Fruit fly (Drosophila melanogaster): ENCODE data around the gene Psa.

The Psa gene

dm6 chr3L:1547117-1547507 lies 44.5 kb downstream of the Psa start:
- TF ChIP-seq CG17806 (tag; optimal IDR thresholded peaks at IDR 0.05) (no peak), CG10348 (GFP tag; IDR thresholded peaks at IDR 0.05) (no peak), Ets98B (GFP tag; IDR thresholded peaks at IDR 0.05) (no peak), EcR (GFP tag; optimal IDR thresholded peaks at IDR 0.05) (no peak), Pif1A (GFP tag; optimal IDR thresholded peaks at IDR 0.05) (no peak), CG13204 (GFP tag; optimal IDR thresholded peaks at IDR 0.05) (no peak), fd96Ca (GFP tag; IDR thresholded peaks at IDR 0.05) (no peak), Pif1B (GFP tag; optimal IDR thresholded peaks at IDR 0.05) (no peak), Snoo (tag; optimal IDR thresholded peaks at IDR 0.05) (no peak)

dm6 chr3L:1548345-1548970 lies 45.8 kb downstream of the Psa start:
- TF ChIP-seq fd96Ca (GFP tag; IDR thresholded peaks at IDR 0.05) (no peak), CG34367 (tag; optimal IDR thresholded peaks at IDR 0.05) (peak; percentile 7), CG17806 (tag; optimal IDR thresholded peaks at IDR 0.05) (no peak), CG8301 (tag; optimal IDR thresholded peaks at IDR 0.05) (no peak), CG9948 (tag; optimal IDR thresholded peaks at IDR 0.05) (peak; percentile 5), CG14655 (GFP tag; optimal IDR thresholded peaks at IDR 0.05) (no peak), CG8159 (tag; optimal IDR thresholded peaks at IDR 0.05) (peak; percentile 18), gl (tag; optimal IDR thresholded peaks at IDR 0.05) (no peak), CG12605 (GFP tag; IDR thresholded peaks at IDR 0.05) (no peak), Ets98B (GFP tag; IDR thresholded peaks at IDR 0.05) (no peak), CG10348 (GFP tag; IDR thresholded peaks at IDR 0.05) (no peak), Pif1B (GFP tag; optimal IDR thresholded peaks at IDR 0.05) (no peak), CG4496 (GFP tag; IDR thresholded peaks at IDR 0.05) (no peak), CG15710 (tag; optimal IDR thresholded peaks at IDR 0.05) (peak; percentile 41), rn (GFP tag; IDR thresholded peaks at IDR 0.05) (no peak), Snoo (tag; optimal IDR thresholded peaks at IDR 0.05) (peak; percentile 54), EcR (GFP tag; optimal IDR thresholded peaks at IDR 0.05) (no peak)

- TF ChIP-seq Pif1A (GFP tag; optimal IDR thresholded peaks at IDR 0.05) (no peak), CG13204 (GFP tag; optimal IDR thresholded peaks at IDR 0.05) (no peak), CG10348 (GFP tag; IDR thresholded peaks at IDR 0.05) (no peak), Pif1B (GFP tag; optimal IDR thresholded peaks at IDR 0.05) (no peak), fd96Ca (GFP tag; IDR thresholded peaks at IDR 0.05) (no peak), CG8301 (tag; optimal IDR thresholded peaks at IDR 0.05) (no peak), D1 (tag; optimal IDR thresholded peaks at IDR 0.05) (no peak), CG32121 (GFP tag; IDR thresholded peaks at IDR 0.05) (no peak), CG4496 (GFP tag; IDR thresholded peaks at IDR 0.05) (no peak), CG9948 (tag; optimal IDR thresholded peaks at IDR 0.05) (no peak), Snoo (tag; optimal IDR thresholded peaks at IDR 0.05) (no peak), Ets98B (GFP tag; IDR thresholded peaks at IDR 0.05) (no peak), rn (GFP tag; IDR thresholded peaks at IDR 0.05) (no peak), CG15710 (tag; optimal IDR thresholded peaks at IDR 0.05) (no peak), CG8159 (tag; optimal IDR thresholded peaks at IDR 0.05) (no peak), CG17806 (tag; optimal IDR thresholded peaks at IDR 0.05) (no peak), CG12605 (GFP tag; IDR thresholded peaks at IDR 0.05) (no peak)
Measured at dm6 chr3L:1549148-1549547, 46.5 kb downstream of the Psa start.

dm6 chr3L:1549634-1550071 lies 47.0 kb downstream of the Psa start:
- TF ChIP-seq CG9948 (tag; optimal IDR thresholded peaks at IDR 0.05) (no peak), CG4496 (GFP tag; IDR thresholded peaks at IDR 0.05) (0 out of 3 replicates have a peak, but pooled peaks have one; percentile 19)

dm6 chr3L:1550914-1551313 lies 48.3 kb downstream of the Psa start:
- TF ChIP-seq rn (GFP tag; IDR thresholded peaks at IDR 0.05) = no peak
- TF ChIP-seq Pif1A (GFP tag; optimal IDR thresholded peaks at IDR 0.05) = no peak
- no peak for TF ChIP-seq CG10348 (GFP tag; IDR thresholded peaks at IDR 0.05)
- no peak for TF ChIP-seq CG12605 (GFP tag; IDR thresholded peaks at IDR 0.05)
- no peak for TF ChIP-seq Snoo (tag; optimal IDR thresholded peaks at IDR 0.05)
- TF ChIP-seq gl (tag; optimal IDR thresholded peaks at IDR 0.05) = no peak
- no peak for TF ChIP-seq CG9948 (tag; optimal IDR thresholded peaks at IDR 0.05)
- no peak for TF ChIP-seq Ets98B (GFP tag; IDR thresholded peaks at IDR 0.05)
- TF ChIP-seq CG32121 (GFP tag; IDR thresholded peaks at IDR 0.05) = no peak
- TF ChIP-seq CG15710 (tag; optimal IDR thresholded peaks at IDR 0.05) = no peak
- TF ChIP-seq CG8159 (tag; optimal IDR thresholded peaks at IDR 0.05) = no peak
- TF ChIP-seq EcR (GFP tag; optimal IDR thresholded peaks at IDR 0.05) = no peak
- TF ChIP-seq CG34367 (tag; optimal IDR thresholded peaks at IDR 0.05) = no peak

- no peak for TF ChIP-seq CG17806 (tag; optimal IDR thresholded peaks at IDR 0.05)
- no peak for TF ChIP-seq rn (GFP tag; IDR thresholded peaks at IDR 0.05)
- TF ChIP-seq gl (tag; optimal IDR thresholded peaks at IDR 0.05) = no peak
- TF ChIP-seq CG14655 (GFP tag; optimal IDR thresholded peaks at IDR 0.05) = no peak
- TF ChIP-seq CG8301 (tag; optimal IDR thresholded peaks at IDR 0.05) = no peak
- no peak for TF ChIP-seq CG15710 (tag; optimal IDR thresholded peaks at IDR 0.05)
- TF ChIP-seq CG34367 (tag; optimal IDR thresholded peaks at IDR 0.05) = no peak
- no peak for TF ChIP-seq Ets98B (GFP tag; IDR thresholded peaks at IDR 0.05)
Measured at dm6 chr3L:1553193-1553592, 50.5 kb downstream of the Psa start, which contains the start of gene Pcyt2. TSS of gene Pcyt2 (plus strand) at chr3L:1553493.
